Fruit fly (Drosophila melanogaster) whole organism, embryonic: Measurements from ENCODE around the gene CG43897.
A peak's percentile ranks its signal among the peaks of the same experiment; 100 is the strongest.

ENCODE experiments used
- Antp ChIP-seq: fragments of 200-800 bp; sonication (Bioruptor generic); optimal IDR thresholded peaks from 3 replicates; lab custom pipeline; 2016; ENCODE audit warnings: missing biosample characterization, missing genetic modification characterization
- Atf6 ChIP-seq: fragments of 200-800 bp; sonication (Bioruptor generic); IDR thresholded peaks from 2 replicates; pipeline ENCODE4 v1.3.6; 2022; ENCODE audit warnings: missing biosample characterization, missing genetic modification characterization
- CG10147 ChIP-seq: fragments of 200-800 bp; sonication (Bioruptor generic); optimal IDR thresholded peaks from 2 replicates; lab custom pipeline; 2019; ENCODE audit warnings: missing biosample characterization, mild to moderate bottlenecking, missing genetic modification characterization, moderate library complexity
- CG10565 ChIP-seq: fragments of 200-800 bp; sonication (Bioruptor generic); optimal IDR thresholded peaks from 3 replicates; lab custom pipeline; 2016; ENCODE audit warnings: missing biosample characterization, mild to moderate bottlenecking, missing genetic modification characterization
- CG10979 ChIP-seq: fragments of 200-800 bp; sonication (Bioruptor generic); optimal IDR thresholded peaks from 2 replicates; lab custom pipeline; 2018; ENCODE audit warnings: missing biosample characterization, mild to moderate bottlenecking, missing genetic modification characterization, moderate library complexity
- CG11398 ChIP-seq: fragments of 200-800 bp; sonication (Bioruptor generic); optimal IDR thresholded peaks from 2 replicates; lab custom pipeline; 2016; ENCODE audit warnings: missing biosample characterization, missing genetic modification characterization
- CG11560 ChIP-seq: fragments of 200-800 bp; sonication (Bioruptor generic); IDR thresholded peaks from 3 replicates; pipeline ENCODE4 v1.3.6; 2022; ENCODE audit warnings: missing biosample characterization, missing genetic modification characterization
- CG1233 ChIP-seq: fragments of 200-800 bp; sonication (Bioruptor generic); optimal IDR thresholded peaks from 4 replicates; lab custom pipeline; 2018; ENCODE audit warnings: missing biosample characterization, mild to moderate bottlenecking, missing genetic modification characterization
- CG12659 ChIP-seq: fragments of 200-800 bp; sonication (Bioruptor generic); optimal IDR thresholded peaks from 3 replicates; lab custom pipeline; 2017; ENCODE audit warnings: mild to moderate bottlenecking, missing biosample characterization, missing genetic modification reagents, missing genetic modification characterization
- CG13624 ChIP-seq: fragments of 200-800 bp; sonication (Bioruptor generic); optimal IDR thresholded peaks from 2 replicates; lab custom pipeline; 2016; ENCODE audit warnings: missing biosample characterization, missing genetic modification characterization
- CG2116 ChIP-seq: fragments of 200-800 bp; sonication (Bioruptor generic); optimal IDR thresholded peaks from 3 replicates; lab custom pipeline; 2018; ENCODE audit warnings: missing biosample characterization, mild to moderate bottlenecking, missing genetic modification characterization
- CG2202 ChIP-seq: fragments of 200-800 bp; sonication (Bioruptor generic); optimal IDR thresholded peaks from 2 replicates; lab custom pipeline; 2018; ENCODE audit warnings: missing biosample characterization, mild to moderate bottlenecking, missing genetic modification characterization
- CG42726 ChIP-seq: fragments of 200-800 bp; sonication (Bioruptor generic); IDR thresholded peaks from 2 replicates; pipeline ENCODE4 v1.3.6; 2022; ENCODE audit warnings: missing biosample characterization, missing genetic modification characterization; ENCODE audit not compliant: partially characterized antibody
- CG4424 ChIP-seq: fragments of 200-800 bp; sonication (Bioruptor generic); optimal IDR thresholded peaks from 3 replicates; lab custom pipeline; 2016; ENCODE audit warnings: missing biosample characterization, missing genetic modification characterization
- CG7839 ChIP-seq: fragments of 200-800 bp; sonication (Bioruptor generic); optimal IDR thresholded peaks from 3 replicates; lab custom pipeline; 2018; ENCODE audit warnings: missing biosample characterization, mild to moderate bottlenecking, missing genetic modification characterization, moderate library complexity
- CG8388 ChIP-seq: fragments of 200-800 bp; sonication (Bioruptor generic); optimal IDR thresholded peaks from 2 replicates; lab custom pipeline; 2019; ENCODE audit warnings: missing biosample characterization, mild to moderate bottlenecking, missing genetic modification characterization, moderate library complexity
- CHES-1-like ChIP-seq: fragments of 200-800 bp; sonication (Bioruptor generic); optimal IDR thresholded peaks from 2 replicates; lab custom pipeline; 2016; ENCODE audit warnings: missing biosample characterization, missing genetic modification characterization
- Deaf1 ChIP-seq: fragments of 200-800 bp; optimal IDR thresholded peaks from 3 replicates; lab custom pipeline; 2019; ENCODE audit warnings: missing biosample characterization, mild to moderate bottlenecking, missing genetic modification characterization, moderate library complexity
- Dp ChIP-seq: fragments of 200-800 bp; sonication (Bioruptor generic); optimal IDR thresholded peaks from 2 replicates; lab custom pipeline; 2018; ENCODE audit warnings: missing biosample characterization, mild to moderate bottlenecking, missing genetic modification characterization, moderate library complexity
- Drgx ChIP-seq: fragments of 200-800 bp; sonication (Bioruptor generic); IDR thresholded peaks from 2 replicates; pipeline ENCODE4 v1.3.6; 2022; ENCODE audit warnings: missing biosample characterization, missing genetic modification characterization
- HLH4C ChIP-seq: fragments of 200-800 bp; sonication (Bioruptor generic); IDR thresholded peaks from 3 replicates; pipeline ENCODE4 v1.3.6; 2022; ENCODE audit warnings: missing biosample characterization, missing genetic modification characterization; ENCODE audit not compliant: partially characterized antibody
- HLH54F ChIP-seq: fragments of 200-800 bp; sonication (Bioruptor generic); optimal IDR thresholded peaks from 3 replicates; lab custom pipeline; 2016; ENCODE audit warnings: missing biosample characterization, missing genetic modification characterization
- Lpt ChIP-seq: fragments of >200 bp; optimal IDR thresholded peaks from 2 replicates; lab custom pipeline; 2018; ENCODE audit warnings: missing biosample characterization, missing genetic modification characterization
- Max ChIP-seq: fragments of 200-800 bp; sonication (Bioruptor generic); optimal IDR thresholded peaks from 2 replicates; lab custom pipeline; 2016; ENCODE audit warnings: missing biosample characterization, mild to moderate bottlenecking, missing genetic modification characterization
- Nf-YA ChIP-seq: fragments of 200-800 bp; sonication (Bioruptor generic); IDR thresholded peaks from 2 replicates; pipeline ENCODE4 v1.3.6; 2022; ENCODE audit warnings: missing biosample characterization, missing genetic modification characterization
- NfI ChIP-seq: fragments of 200-800 bp; sonication (Bioruptor generic); optimal IDR thresholded peaks from 3 replicates; lab custom pipeline; 2018; ENCODE audit warnings: missing biosample characterization, mild to moderate bottlenecking, missing genetic modification characterization, moderate library complexity
- Ptx1 ChIP-seq: fragments of 200-800 bp; sonication (Bioruptor generic); IDR thresholded peaks from 2 replicates; pipeline ENCODE4 v1.3.6; 2022; ENCODE audit warnings: missing biosample characterization, missing genetic modification characterization
- Rfx ChIP-seq: fragments of 200-800 bp; sonication (Bioruptor generic); IDR thresholded peaks from 2 replicates; pipeline ENCODE4 v1.3.6; 2022; ENCODE audit warnings: missing biosample characterization, missing genetic modification characterization
- Sin3A ChIP-seq: fragments of >200 bp; optimal IDR thresholded peaks from 2 replicates; lab custom pipeline; 2018
- Sox100B ChIP-seq: fragments of 200-800 bp; sonication (Bioruptor generic); optimal IDR thresholded peaks from 3 replicates; lab custom pipeline; 2018; ENCODE audit warnings: missing biosample characterization, mild to moderate bottlenecking, missing genetic modification characterization
- amos ChIP-seq: fragments of 200-800 bp; sonication (Bioruptor generic); IDR thresholded peaks from 2 replicates; pipeline ENCODE4 v1.3.6; 2022; ENCODE audit warnings: missing biosample characterization, missing genetic modification characterization; ENCODE audit not compliant: partially characterized antibody
- ato ChIP-seq: fragments of 200-800 bp; sonication (Bioruptor generic); IDR thresholded peaks from 2 replicates; pipeline ENCODE4 v1.3.6; 2022; ENCODE audit warnings: missing biosample characterization, missing genetic modification characterization; ENCODE audit not compliant: partially characterized antibody
- caup ChIP-seq: fragments of 200-800 bp; sonication (Bioruptor generic); optimal IDR thresholded peaks from 3 replicates; lab custom pipeline; 2017; ENCODE audit warnings: missing biosample characterization, mild to moderate bottlenecking, missing genetic modification characterization, moderate library complexity; ENCODE audit not compliant: severe bottlenecking
- chn ChIP-seq: fragments of 200-800 bp; sonication (Bioruptor generic); optimal IDR thresholded peaks from 2 replicates; lab custom pipeline; 2016; ENCODE audit warnings: missing biosample characterization, missing genetic modification characterization
- disco-r ChIP-seq: fragments of 200-800 bp; sonication (Bioruptor generic); optimal IDR thresholded peaks from 2 replicates; lab custom pipeline; 2016; ENCODE audit warnings: missing biosample characterization, missing genetic modification characterization
- ems ChIP-seq: fragments of 200-800 bp; sonication (Bioruptor generic); optimal IDR thresholded peaks from 3 replicates; lab custom pipeline; 2016; ENCODE audit warnings: missing biosample characterization, missing genetic modification characterization
- ind ChIP-seq: fragments of 200-800 bp; sonication (Bioruptor generic); optimal IDR thresholded peaks from 3 replicates; lab custom pipeline; 2016; ENCODE audit warnings: missing biosample characterization, missing genetic modification characterization
- insv ChIP-seq, 2 experiments: fragments of 200-800 bp; sonication (Bioruptor generic); optimal IDR thresholded peaks; 3 replicates each; lab custom pipeline; 2016 to 2018; ENCODE audit warnings: missing biosample characterization in 2 of 2, missing genetic modification characterization in 2 of 2
- inv ChIP-seq: fragments of 200-800 bp; sonication (Bioruptor generic); IDR thresholded peaks from 2 replicates; pipeline ENCODE4 v1.3.6; 2022; ENCODE audit warnings: missing biosample characterization, missing genetic modification characterization; ENCODE audit not compliant: partially characterized antibody
- jumu ChIP-seq: fragments of 200-800 bp; sonication (Bioruptor generic); optimal IDR thresholded peaks from 3 replicates; lab custom pipeline; 2016; ENCODE audit warnings: missing biosample characterization, missing genetic modification characterization
- kah ChIP-seq: fragments of 200-800 bp; sonication (Bioruptor generic); optimal IDR thresholded peaks from 2 replicates; lab custom pipeline; 2018; ENCODE audit warnings: missing biosample characterization, mild to moderate bottlenecking, missing genetic modification characterization
- kay ChIP-seq: fragments of 200-800 bp; sonication (Bioruptor generic); optimal IDR thresholded peaks from 2 replicates; lab custom pipeline; 2016; ENCODE audit warnings: missing biosample characterization, missing genetic modification characterization
- nau ChIP-seq: fragments of 200-800 bp; sonication (Bioruptor generic); optimal IDR thresholded peaks from 3 replicates; lab custom pipeline; 2017; ENCODE audit warnings: missing biosample characterization, mild to moderate bottlenecking, missing genetic modification characterization, missing genetic modification reagents
- nmo ChIP-seq: fragments of 200-800 bp; sonication (Bioruptor generic); optimal IDR thresholded peaks from 2 replicates; lab custom pipeline; 2018; ENCODE audit warnings: missing biosample characterization, mild to moderate bottlenecking, missing genetic modification characterization, moderate library complexity
- otp ChIP-seq: fragments of 200-800 bp; sonication (Bioruptor generic); IDR thresholded peaks from 3 replicates; pipeline ENCODE4, ENCODE4 v1.3.6; 2022; ENCODE audit warnings: missing biosample characterization, missing genetic modification characterization
- pfk ChIP-seq: fragments of 200-800 bp; sonication (Bioruptor generic); optimal IDR thresholded peaks from 2 replicates; lab custom pipeline; 2018; ENCODE audit warnings: missing biosample characterization, mild to moderate bottlenecking, missing genetic modification characterization, moderate library complexity
- slp2 ChIP-seq: fragments of 200-800 bp; sonication (Bioruptor generic); optimal IDR thresholded peaks from 2 replicates; lab custom pipeline; 2016; ENCODE audit warnings: missing biosample characterization, missing genetic modification characterization
- ssp ChIP-seq: fragments of 200-800 bp; sonication (Bioruptor generic); IDR thresholded peaks from 2 replicates; pipeline ENCODE4 v1.3.6; 2022; ENCODE audit warnings: missing biosample characterization, missing genetic modification characterization
- tin ChIP-seq: fragments of 200-800 bp; sonication (Bioruptor generic); optimal IDR thresholded peaks from 3 replicates; lab custom pipeline; 2016; ENCODE audit warnings: missing biosample characterization, missing genetic modification characterization
- usp ChIP-seq: fragments of >200 bp; optimal IDR thresholded peaks from 2 replicates; lab custom pipeline; 2017; ENCODE audit warnings: missing biosample characterization, missing genetic modification characterization

CG43897 gene

dm6 chr3L:9855784-9856426 is 42.3 kb downstream of the CG43897 start (continued):
- TF ChIP-seq pfk: peak; percentile 45
- TF ChIP-seq Lpt: no peak
- peak; percentile 98 for TF ChIP-seq otp (GFP tag; lab: Robert Waterston, UW)
- TF ChIP-seq NfI (GFP tag; lab: Kevin White, UChicago): peak; percentile 89
- peak; percentile 96 for TF ChIP-seq HLH54F (GFP tag; lab: Kevin White, UChicago)
- TF ChIP-seq CG11560 (tag; lab: Robert Waterston, UW): no peak; the same call in 2 of the 3 replicates
- TF ChIP-seq Atf6 (GFP tag; lab: Robert Waterston, UW): peak; percentile 92
- peak; percentile 97 for TF ChIP-seq Drgx
- TF ChIP-seq inv (GFP tag; lab: Robert Waterston, UW): no peak
- TF ChIP-seq ind: peak; percentile 98
- peak; percentile 92 for TF ChIP-seq caup (GFP tag; lab: Kevin White, UChicago)
- TF ChIP-seq Nf-YA: peak; percentile 93
- TF ChIP-seq CG8388 (GFP tag; lab: Kevin White, UChicago): peak; percentile 97
- TF ChIP-seq CG42726 (GFP tag; lab: Robert Waterston, UW): no peak
- TF ChIP-seq Ptx1 (GFP tag; lab: Robert Waterston, UW): peak; percentile 97
- peak; percentile 83 for TF ChIP-seq Deaf1 (tag; lab: Kevin White, UChicago)
- TF ChIP-seq Max: peak; percentile 98
- TF ChIP-seq CG11398 (GFP tag; lab: Kevin White, UChicago): peak; percentile 96
- no peak for TF ChIP-seq Dp (GFP tag; lab: Kevin White, UChicago)
- TF ChIP-seq CG10979 (tag; lab: Kevin White, UChicago): peak; percentile 100
- TF ChIP-seq usp (GFP tag; lab: Kevin White, UChicago): no peak
- peak; percentile 89 for TF ChIP-seq ssp (GFP tag; lab: Robert Waterston, UW)
- peak; percentile 96 for TF ChIP-seq slp2 (GFP tag; lab: Kevin White, UChicago)
- TF ChIP-seq Rfx (GFP tag; lab: Robert Waterston, UW): peak; percentile 93
- no peak for TF ChIP-seq Sin3A (lab: Kevin White, UChicago)
- peak; percentile 47 to 56 for TF ChIP-seq insv (GFP tag; optimal IDR thresholded peaks at IDR 0.05; lab: Kevin White, UChicago)
- TF ChIP-seq CG12659 (GFP tag; lab: Kevin White, UChicago): peak; percentile 90
- peak; percentile 94 for TF ChIP-seq CG1233 (GFP tag; lab: Kevin White, UChicago)
- TF ChIP-seq Antp (GFP tag; lab: Kevin White, UChicago): peak; percentile 98
- TF ChIP-seq CG4424 (GFP tag; lab: Kevin White, UChicago): peak; percentile 99
- TF ChIP-seq ato (GFP tag; lab: Robert Waterston, UW): no peak
- TF ChIP-seq CG10147 (GFP tag; lab: Kevin White, UChicago): peak; percentile 94
- peak; percentile 98 for TF ChIP-seq jumu (GFP tag; lab: Kevin White, UChicago)
- peak; percentile 98 for TF ChIP-seq tin (GFP tag; lab: Kevin White, UChicago)
- TF ChIP-seq CG7839 (tag; lab: Kevin White, UChicago): peak; percentile 96
- peak; percentile 95 for TF ChIP-seq CG13624 (GFP tag; lab: Kevin White, UChicago)
- peak; percentile 85 for TF ChIP-seq kay (GFP tag; lab: Kevin White, UChicago)
- peak; percentile 98 for TF ChIP-seq Sox100B (GFP tag; lab: Kevin White, UChicago)
- peak; percentile 96 for TF ChIP-seq CG10565 (GFP tag; lab: Kevin White, UChicago)
- TF ChIP-seq CHES-1-like (GFP tag; lab: Kevin White, UChicago): peak; percentile 97
- peak; percentile 60 for TF ChIP-seq CG2116 (GFP tag; lab: Kevin White, UChicago)
- no peak for TF ChIP-seq HLH4C
- peak; percentile 94 for TF ChIP-seq disco-r
- TF ChIP-seq chn (GFP tag; lab: Kevin White, UChicago): peak; percentile 98
- no peak for TF ChIP-seq amos
- peak; percentile 98 for TF ChIP-seq nmo (GFP tag; lab: Kevin White, UChicago)
- peak; percentile 91 for TF ChIP-seq kah (GFP tag; lab: Kevin White, UChicago)
- peak; percentile 98 for TF ChIP-seq ems (GFP tag; lab: Kevin White, UChicago)
- TF ChIP-seq nau (GFP tag; lab: Kevin White, UChicago): peak; percentile 97
- TF ChIP-seq CG2202: peak; percentile 97
